Fruit fly (Drosophila melanogaster) ovary, adult (tissue): ENCODE results near the gene Tfb5.
A peak's percentile ranks its signal among the peaks of the same experiment; 100 is the strongest.

ENCODE experiments used
- CG17801 ChIP-seq: fragments of 200-800 bp; optimal IDR thresholded peaks from 2 replicates; lab custom pipeline; 2019; ENCODE audit warnings: missing biosample characterization, mild to moderate bottlenecking, missing genetic modification characterization, moderate library complexity; ENCODE audit not compliant: partially characterized antibody

Gene Tfb5

dm6 chr2L:4996283-4996922 is 14.2 kb downstream of the Tfb5 start:
- TF ChIP-seq CG17801 (GFP tag; lab: Kevin White, UChicago) = no peak

dm6 chr2L:4995837-4996136 is 14.8 kb downstream of the Tfb5 start:
- TF ChIP-seq CG17801 (GFP tag; lab: Kevin White, UChicago) = no peak

dm6 chr2L:4995010-4995836 is 15.4 kb downstream of the Tfb5 start:
- no peak for TF ChIP-seq CG17801 (GFP tag; lab: Kevin White, UChicago)

- no peak for TF ChIP-seq CG17801 (GFP tag; lab: Kevin White, UChicago)
These were observed 28.5 kb downstream of the Tfb5 start for dm6 chr2L:4982098-4982646.

- peak; percentile 96 for TF ChIP-seq CG17801 (GFP tag; lab: Kevin White, UChicago)
These were observed 29.2 kb downstream of the Tfb5 start, which contains the start of the genes CG8892 and CG34126 for dm6 chr2L:4981278-4981966. CG8892 (minus strand) TSS chr2L:4981592. CG34126 (plus strand) TSS chr2L:4981614.

- no peak for TF ChIP-seq CG17801 (GFP tag; lab: Kevin White, UChicago)
These were observed 31.5 kb downstream of the Tfb5 start, which contains the start of gene CG8891 for dm6 chr2L:4979138-4979537. CG8891 (minus strand) TSS chr2L:4979379.

- peak; percentile 94 for TF ChIP-seq CG17801 (GFP tag; lab: Kevin White, UChicago)
These were observed 33.6 kb downstream of the Tfb5 start, which contains the start of the genes Gmd and CG3792 for dm6 chr2L:4976988-4977551. Gmd (minus strand) TSS chr2L:4977023. CG3792 (plus strand) TSS chr2L:4977312.

dm6 chr2L:4973731-4974415 is 36.8 kb downstream of the Tfb5 start, which contains the start of gene mRpL28:
mRpL28 (plus strand) TSS chr2L:4973976.
- TF ChIP-seq CG17801 (GFP tag; lab: Kevin White, UChicago) = peak; percentile 10

- peak; percentile 7 for TF ChIP-seq CG17801 (GFP tag; lab: Kevin White, UChicago)
These were observed 39.3 kb downstream of the Tfb5 start, which contains the start of gene CG14043 for dm6 chr2L:4971329-4971798. CG14043 (plus strand) TSS chr2L:4971702.

- TF ChIP-seq CG17801 (GFP tag; lab: Kevin White, UChicago) = no peak
These were observed 41.9 kb downstream of the Tfb5 start, which contains the start of the genes Scox and Polr1C for dm6 chr2L:4968767-4969166. Scox (minus strand) TSS chr2L:4968935. Polr1C (plus strand) TSS chr2L:4969004.

dm6 chr2L:4967511-4967910 is 43.1 kb downstream of the Tfb5 start, which contains the start of gene eIF3i:
eIF3i (minus strand) TSS chr2L:4967775.
- TF ChIP-seq CG17801 (GFP tag; lab: Kevin White, UChicago) = no peak

dm6 chr2L:4965923-4966322 is 44.7 kb downstream of the Tfb5 start:
- no peak for TF ChIP-seq CG17801 (GFP tag; lab: Kevin White, UChicago)

- peak; percentile 13 for TF ChIP-seq CG17801 (GFP tag; lab: Kevin White, UChicago)
These were observed 45.2 kb downstream of the Tfb5 start, which contains the start of gene CG34125 for dm6 chr2L:4965420-4965819. CG34125 (plus strand) TSS chr2L:4965673.
